Fruit fly (Drosophila melanogaster) whole organism, embryonic: ENCODE measurements around the gene CG5160.

Experiments
- CG10209 ChIP-seq: fragments of 200-800 bp; sonication (Bioruptor generic); optimal IDR thresholded peaks from 3 replicates; lab custom pipeline; 2017; ENCODE audit warnings: missing biosample characterization, mild to moderate bottlenecking, missing genetic modification characterization, missing genetic modification reagents
- CG10321 ChIP-seq: fragments of 200-800 bp; sonication (Bioruptor generic); IDR thresholded peaks from 2 replicates; pipeline ENCODE4 v1.3.6; 2022; ENCODE audit warnings: missing biosample characterization, missing genetic modification characterization
- CG10565 ChIP-seq: fragments of 200-800 bp; sonication (Bioruptor generic); optimal IDR thresholded peaks from 3 replicates; lab custom pipeline; 2016; ENCODE audit warnings: missing biosample characterization, mild to moderate bottlenecking, missing genetic modification characterization
- CG11093 ChIP-seq: fragments of 200-800 bp; sonication (Bioruptor generic); IDR thresholded peaks from 3 replicates; pipeline ENCODE4 v1.3.6; 2022; ENCODE audit warnings: missing biosample characterization, missing genetic modification characterization
- CG11247 ChIP-seq: fragments of 200-800 bp; sonication (Bioruptor generic); IDR thresholded peaks from 2 replicates; pipeline ENCODE4 v1.3.6; 2022; ENCODE audit warnings: missing biosample characterization, missing genetic modification characterization
- CG11723 ChIP-seq: fragments of 200-800 bp; sonication (Bioruptor generic); optimal IDR thresholded peaks from 2 replicates; lab custom pipeline; 2017; ENCODE audit warnings: missing biosample characterization, mild to moderate bottlenecking, missing genetic modification characterization
- CG12769 ChIP-seq: fragments of 200-800 bp; sonication (Bioruptor generic); optimal IDR thresholded peaks from 2 replicates; lab custom pipeline; 2019; ENCODE audit warnings: missing biosample characterization, mild to moderate bottlenecking, missing genetic modification characterization, moderate library complexity
- CG13775 ChIP-seq: fragments of 200-800 bp; sonication (Bioruptor generic); optimal IDR thresholded peaks from 3 replicates; lab custom pipeline; 2017; ENCODE audit warnings: missing biosample characterization, mild to moderate bottlenecking, missing genetic modification characterization
- CG14667 ChIP-seq: fragments of 200-800 bp; sonication (Bioruptor generic); IDR thresholded peaks from 2 replicates; pipeline ENCODE4 v1.3.6; 2022; ENCODE audit warnings: missing biosample characterization, missing genetic modification characterization
- CG17802 ChIP-seq: fragments of 200-800 bp; sonication (Bioruptor generic); optimal IDR thresholded peaks from 2 replicates; lab custom pipeline; 2018; ENCODE audit warnings: missing biosample characterization, mild to moderate bottlenecking, missing genetic modification characterization, moderate library complexity
- CG1792 ChIP-seq: fragments of 200-800 bp; sonication (Bioruptor generic); optimal IDR thresholded peaks from 2 replicates; lab custom pipeline; 2016; ENCODE audit warnings: missing biosample characterization, missing genetic modification characterization
- CG3065 ChIP-seq: fragments of 200-800 bp; sonication (Bioruptor generic); optimal IDR thresholded peaks from 2 replicates; lab custom pipeline; 2016; ENCODE audit warnings: missing biosample characterization, missing genetic modification characterization
- CG32532 ChIP-seq: fragments of 200-800 bp; sonication (Bioruptor generic); IDR thresholded peaks from 2 replicates; pipeline ENCODE4 v1.3.6; 2022; ENCODE audit warnings: missing biosample characterization, missing genetic modification characterization
- CG7745 ChIP-seq: fragments of 200-800 bp; sonication (Bioruptor generic); optimal IDR thresholded peaks from 2 replicates; lab custom pipeline; 2018; ENCODE audit warnings: missing biosample characterization, mild to moderate bottlenecking, missing genetic modification characterization, moderate library complexity
- CG9609 ChIP-seq: fragments of 200-800 bp; sonication (Bioruptor generic); optimal IDR thresholded peaks from 3 replicates; lab custom pipeline; 2016; ENCODE audit warnings: missing biosample characterization, missing genetic modification characterization
- CG9932 ChIP-seq: fragments of 200-800 bp; sonication (Bioruptor generic); IDR thresholded peaks from 2 replicates; pipeline ENCODE4 v1.3.6; 2022; ENCODE audit warnings: missing biosample characterization, missing genetic modification characterization
- Deaf1 ChIP-seq: fragments of 200-800 bp; optimal IDR thresholded peaks from 3 replicates; lab custom pipeline; 2019; ENCODE audit warnings: missing biosample characterization, mild to moderate bottlenecking, missing genetic modification characterization, moderate library complexity
- Dll ChIP-seq: fragments of 200-800 bp; sonication (Bioruptor generic); IDR thresholded peaks from 4 replicates; pipeline ENCODE4 v1.3.6; 2022; ENCODE audit warnings: missing biosample characterization, missing genetic modification characterization; ENCODE audit not compliant: partially characterized antibody
- Drgx ChIP-seq: fragments of 200-800 bp; sonication (Bioruptor generic); IDR thresholded peaks from 2 replicates; pipeline ENCODE4 v1.3.6; 2022; ENCODE audit warnings: missing biosample characterization, missing genetic modification characterization
- E2f2 ChIP-seq: fragments of 200-800 bp; sonication (Bioruptor generic); IDR thresholded peaks from 2 replicates; pipeline ENCODE4 v1.3.6; 2022; ENCODE audit warnings: missing biosample characterization, missing genetic modification characterization
- ERR ChIP-seq: fragments of 200-800 bp; sonication (Bioruptor generic); optimal IDR thresholded peaks from 2 replicates; lab custom pipeline; 2016; ENCODE audit warnings: missing biosample characterization, missing genetic modification characterization
- Eip74EF ChIP-seq, 2 experiments: fragments of 200-800 bp in 1 of 2; fragments of >200 bp in 1 of 2; sonication (Bioruptor generic) in 1 of 2; optimal IDR thresholded peaks; 2 replicates each; lab custom pipeline; 2017 to 2019; ENCODE audit warnings: missing biosample characterization in 2 of 2, missing genetic modification characterization in 2 of 2, mild to moderate bottlenecking in 1 of 2, moderate library complexity in 1 of 2
- Hand ChIP-seq: fragments of 200-800 bp; sonication (Bioruptor generic); optimal IDR thresholded peaks from 2 replicates; lab custom pipeline; 2017; ENCODE audit warnings: mild to moderate bottlenecking, missing biosample characterization, missing genetic modification reagents, missing genetic modification characterization
- HmgZ ChIP-seq: fragments of 200-800 bp; sonication (Bioruptor generic); optimal IDR thresholded peaks from 2 replicates; lab custom pipeline; 2018; ENCODE audit warnings: missing biosample characterization, mild to moderate bottlenecking, missing genetic modification characterization
- MBD-R2 ChIP-seq: fragments of 200-800 bp; sonication (Bioruptor generic); IDR thresholded peaks from 2 replicates; pipeline ENCODE4 v1.3.6; 2022; ENCODE audit warnings: missing biosample characterization, missing genetic modification characterization
- Med ChIP-seq: fragments of 200-800 bp; sonication (Bioruptor generic); peaks from one replicate; lab custom pipeline; 2016; ENCODE audit warnings: missing biosample characterization, missing genetic modification characterization, mild to moderate bottlenecking, inconsistent platforms, moderate library complexity
- Meics ChIP-seq: fragments of 200-800 bp; sonication (Bioruptor generic); optimal IDR thresholded peaks from 2 replicates; lab custom pipeline; 2017; ENCODE audit warnings: missing biosample characterization, mild to moderate bottlenecking, missing genetic modification characterization
- Mrtf ChIP-seq: fragments of 200-800 bp; sonication (Bioruptor generic); IDR thresholded peaks from 3 replicates; pipeline ENCODE4 v1.3.6; 2022; ENCODE audit warnings: missing biosample characterization, missing genetic modification characterization
- NfI ChIP-seq: fragments of 200-800 bp; sonication (Bioruptor generic); optimal IDR thresholded peaks from 3 replicates; lab custom pipeline; 2018; ENCODE audit warnings: missing biosample characterization, mild to moderate bottlenecking, missing genetic modification characterization, moderate library complexity
- Rfx ChIP-seq: fragments of 200-800 bp; sonication (Bioruptor generic); IDR thresholded peaks from 2 replicates; pipeline ENCODE4 v1.3.6; 2022; ENCODE audit warnings: missing biosample characterization, missing genetic modification characterization
- Rx ChIP-seq: fragments of 200-800 bp; sonication (Bioruptor generic); IDR thresholded peaks from 2 replicates; pipeline ENCODE4 v1.3.6; 2022; ENCODE audit warnings: missing biosample characterization, missing genetic modification characterization
- Trl ChIP-seq, 3 experiments: fragments of >200 bp in 2 of 3; fragments of 200-800 bp in 1 of 3; sonication (Bioruptor generic) in 1 of 3; optimal IDR thresholded peaks; 2 replicates in 1 of 3; 3 replicates in 2 of 3; lab custom pipeline; 2016 to 2017; ENCODE audit warnings: missing biosample characterization in 1 of 3, missing genetic modification characterization in 1 of 3
- YL-1 ChIP-seq: fragments of 200-800 bp; sonication (Bioruptor generic); optimal IDR thresholded peaks from 3 replicates; lab custom pipeline; 2017; ENCODE audit warnings: missing biosample characterization, mild to moderate bottlenecking, missing genetic modification characterization
- amos ChIP-seq: fragments of 200-800 bp; sonication (Bioruptor generic); IDR thresholded peaks from 2 replicates; pipeline ENCODE4 v1.3.6; 2022; ENCODE audit warnings: missing biosample characterization, missing genetic modification characterization; ENCODE audit not compliant: partially characterized antibody
- bsh ChIP-seq, 2 experiments: fragments of 200-800 bp; sonication (Bioruptor generic); optimal IDR thresholded peaks; 2 replicates each; lab custom pipeline; 2017 to 2018; ENCODE audit warnings: mild to moderate bottlenecking in 2 of 2, missing biosample characterization in 2 of 2, missing genetic modification characterization in 2 of 2, moderate library complexity in 1 of 2
- chm ChIP-seq: fragments of 200-800 bp; sonication (Bioruptor generic); IDR thresholded peaks from 2 replicates; pipeline ENCODE4 v1.3.6; 2022; ENCODE audit warnings: missing biosample characterization, missing genetic modification characterization
- dan ChIP-seq: fragments of 200-800 bp; sonication (Bioruptor generic); IDR thresholded peaks from 2 replicates; pipeline ENCODE4 v1.3.6; 2022; ENCODE audit warnings: missing biosample characterization, missing genetic modification characterization
- en ChIP-seq: fragments of 200-800 bp; sonication (Bioruptor generic); optimal IDR thresholded peaks from 2 replicates; lab custom pipeline; 2016; ENCODE audit warnings: missing biosample characterization, missing genetic modification characterization
- fd102C ChIP-seq: fragments of 200-800 bp; sonication (Bioruptor generic); optimal IDR thresholded peaks from 2 replicates; lab custom pipeline; 2018; ENCODE audit warnings: missing biosample characterization, mild to moderate bottlenecking, missing genetic modification characterization, moderate library complexity
- gce ChIP-seq: fragments of 200-800 bp; sonication (Bioruptor generic); IDR thresholded peaks from 3 replicates; pipeline ENCODE4 v1.3.6; 2022; ENCODE audit warnings: missing biosample characterization, missing genetic modification characterization
- grn ChIP-seq: fragments of 200-800 bp; sonication (Bioruptor generic); optimal IDR thresholded peaks from 3 replicates; lab custom pipeline; 2017; ENCODE audit warnings: missing biosample characterization, missing genetic modification characterization
- nerfin-1 ChIP-seq: fragments of 200-800 bp; sonication (Bioruptor generic); optimal IDR thresholded peaks from 3 replicates; lab custom pipeline; 2019; ENCODE audit warnings: missing biosample characterization, mild to moderate bottlenecking, missing genetic modification characterization, moderate library complexity
- p53 ChIP-seq: fragments of 200-800 bp; sonication (Bioruptor generic); optimal IDR thresholded peaks from 2 replicates; lab custom pipeline; 2016; ENCODE audit warnings: missing biosample characterization, missing genetic modification characterization
- pita ChIP-seq: fragments of 200-800 bp; sonication (Bioruptor generic); optimal IDR thresholded peaks from 2 replicates; lab custom pipeline; 2017; ENCODE audit warnings: missing biosample characterization, mild to moderate bottlenecking, missing genetic modification characterization
- rib ChIP-seq: fragments of 200-800 bp; sonication (Bioruptor generic); IDR thresholded peaks from 2 replicates; pipeline ENCODE4 v1.3.6; 2022; ENCODE audit warnings: missing biosample characterization, missing genetic modification characterization
- row ChIP-seq: fragments of 200-800 bp; sonication (Bioruptor generic); IDR thresholded peaks from 3 replicates; pipeline ENCODE4 v1.3.6; 2022; ENCODE audit warnings: missing biosample characterization, missing genetic modification characterization
- sisA ChIP-seq: fragments of 200-800 bp; sonication (Bioruptor generic); IDR thresholded peaks from 2 replicates; pipeline ENCODE4 v1.3.6; 2022; ENCODE audit warnings: missing biosample characterization, missing genetic modification characterization
- slbo ChIP-seq: fragments of 200-800 bp; sonication (Bioruptor generic); IDR thresholded peaks from 2 replicates; pipeline ENCODE4 v1.3.6; 2022; ENCODE audit warnings: missing biosample characterization, missing genetic modification characterization
- sqz ChIP-seq: fragments of 200-800 bp; sonication (Bioruptor generic); optimal IDR thresholded peaks from 3 replicates; lab custom pipeline; 2018; ENCODE audit warnings: missing biosample characterization, mild to moderate bottlenecking, missing genetic modification characterization
- z ChIP-seq: fragments of 200-800 bp; sonication (Bioruptor generic); IDR thresholded peaks from 3 replicates; pipeline ENCODE4 v1.3.6; 2022; ENCODE audit warnings: missing biosample characterization, missing genetic modification characterization

Gene CG5160

dm6 chr2L:7401025-7401424 is 2.5 kb upstream of the CG5160 start, which contains the start of gene CG5171:
TSS of gene CG5171 (plus strand) at chr2L:7401335.
- TF ChIP-seq row (GFP tag; lab: Robert Waterston, UW): 0 out of 3 replicates have a peak, but pooled peaks have one; percentile 24
- 0 out of 2 replicates have a peak, but pooled peaks have one; percentile 6 for TF ChIP-seq CG9932 (GFP tag; lab: Robert Waterston, UW)
- TF ChIP-seq CG12769 (tag; lab: Kevin White, UChicago): peak; percentile 97
- TF ChIP-seq YL-1 (GFP tag; lab: Kevin White, UChicago): no peak

dm6 chr2L:7397746-7398145 is 804 bp downstream of the CG5160 start:
- no peak for TF ChIP-seq grn (GFP tag; lab: Kevin White, UChicago)
- no peak for TF ChIP-seq en (GFP tag; lab: Kevin White, UChicago)
- no peak for TF ChIP-seq CG10321
- TF ChIP-seq Eip74EF (GFP tag; optimal IDR thresholded peaks at IDR 0.05; lab: Kevin White, UChicago): no peak
- no peak for TF ChIP-seq bsh (GFP tag; optimal IDR thresholded peaks at IDR 0.05; lab: Kevin White, UChicago)
- TF ChIP-seq Med (GFP tag; lab: Kevin White, UChicago): peak; percentile 44
- TF ChIP-seq HmgZ (tag; lab: Kevin White, UChicago): no peak
- no peak for TF ChIP-seq Rx (GFP tag; lab: Robert Waterston, UW)
- TF ChIP-seq chm: no peak
- TF ChIP-seq E2f2 (GFP tag; lab: Robert Waterston, UW): no peak
- no peak for TF ChIP-seq sqz (GFP tag; lab: Kevin White, UChicago)
- TF ChIP-seq Deaf1 (tag; lab: Kevin White, UChicago): no peak
- TF ChIP-seq CG14667 (GFP tag; lab: Robert Waterston, UW): no peak
- TF ChIP-seq gce: no peak
- TF ChIP-seq CG1792 (GFP tag; lab: Kevin White, UChicago): no peak
- no peak for TF ChIP-seq Mrtf (GFP tag; lab: Robert Waterston, UW)
- TF ChIP-seq CG11247 (GFP tag; lab: Robert Waterston, UW): no peak
- TF ChIP-seq CG32532 (GFP tag; lab: Robert Waterston, UW): peak; percentile 28; the same call in 1 of the 2 replicates
- no peak for TF ChIP-seq pita (GFP tag; lab: Kevin White, UChicago)
- no peak for TF ChIP-seq CG7745 (tag; lab: Kevin White, UChicago)
- no peak for TF ChIP-seq ERR
- TF ChIP-seq z (GFP tag; lab: Robert Waterston, UW): no peak
- TF ChIP-seq nerfin-1 (tag; lab: Kevin White, UChicago): no peak
- no peak for TF ChIP-seq CG17802
- no peak for TF ChIP-seq Hand (GFP tag; lab: Kevin White, UChicago)
- no peak for TF ChIP-seq fd102C (GFP tag; lab: Kevin White, UChicago)
- no peak for TF ChIP-seq CG10209
- no peak for TF ChIP-seq CG10565 (GFP tag; lab: Kevin White, UChicago)
- no peak for TF ChIP-seq dan (GFP tag; lab: Robert Waterston, UW)
- TF ChIP-seq slbo (GFP tag; lab: Robert Waterston, UW): peak; percentile 55
- no peak for TF ChIP-seq amos
- no peak for TF ChIP-seq CG9609 (GFP tag; lab: Kevin White, UChicago)
- no peak for TF ChIP-seq rib
- TF ChIP-seq NfI (GFP tag; lab: Kevin White, UChicago): no peak
- TF ChIP-seq CG13775 (GFP tag; lab: Kevin White, UChicago): no peak
- no peak for TF ChIP-seq CG11723 (GFP tag; lab: Kevin White, UChicago)
- TF ChIP-seq p53 (GFP tag; lab: Kevin White, UChicago): no peak
- TF ChIP-seq sisA (GFP tag; lab: Robert Waterston, UW): no peak
- no peak for TF ChIP-seq CG3065 (GFP tag; lab: Kevin White, UChicago)
- no peak for TF ChIP-seq MBD-R2 (GFP tag; lab: Robert Waterston, UW)
- no peak for TF ChIP-seq Drgx (GFP tag; lab: Robert Waterston, UW)
- TF ChIP-seq Dll (GFP tag; lab: Robert Waterston, UW): no peak
- peak; percentile 49 for TF ChIP-seq Rfx (GFP tag; lab: Robert Waterston, UW)
- TF ChIP-seq Trl (optimal IDR thresholded peaks at IDR 0.05; lab: Kevin White, UChicago): no peak
- TF ChIP-seq Trl (GFP tag; optimal IDR thresholded peaks at IDR 0.05; lab: Kevin White, UChicago): no peak
- TF ChIP-seq Meics (GFP tag; lab: Kevin White, UChicago): no peak
- TF ChIP-seq CG11093: no peak
